Worm (Caenorhabditis elegans): Measurements from ENCODE around the gene C29A12.1.

Gene C29A12.1

DNA sequence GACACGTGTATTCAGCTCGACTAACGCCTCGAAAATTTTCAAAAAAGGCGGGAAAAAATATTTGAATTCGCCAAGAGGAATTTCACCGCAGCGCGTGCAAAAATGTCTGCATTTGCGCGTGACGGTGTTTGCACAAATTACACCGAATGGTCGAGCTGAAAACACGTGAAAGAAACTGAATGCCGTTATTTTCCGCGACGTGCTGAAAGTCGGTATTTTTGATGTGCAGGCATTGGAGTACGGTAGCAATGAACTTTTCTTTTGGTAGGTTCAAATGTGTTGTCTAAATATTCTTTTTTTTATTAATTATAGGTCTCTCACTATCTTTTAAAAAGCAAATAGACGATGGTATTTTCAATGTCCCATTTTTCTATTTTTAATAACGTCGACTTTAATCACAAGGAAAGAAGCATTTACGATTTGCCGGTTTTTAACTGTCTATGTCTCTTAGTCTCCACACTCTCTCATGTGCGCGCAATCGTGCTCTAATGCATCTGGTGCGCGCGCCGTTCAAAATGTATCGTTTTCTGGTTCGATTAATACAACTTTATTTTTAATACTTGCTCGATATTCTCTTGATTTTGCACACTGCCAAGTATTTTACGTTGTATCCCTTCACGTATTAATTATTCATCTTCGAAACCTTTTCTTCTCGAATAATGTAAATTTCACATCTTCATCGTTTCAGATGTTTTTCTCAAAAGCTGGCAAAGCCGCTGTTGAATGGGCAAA is at the start of gene C29A12.1, which contains the start of gene lig-1:
Gene C29A12.1, minus strand, starts transcription at position 63 of the 732 bp plus-strand sequence.
Gene lig-1, plus strand, starts transcription at position 682 of the 732 bp plus-strand sequence.
- TF ChIP-seq zag-1 (tag; optimal IDR thresholded peaks at IDR 0.05) (no peak), sma-9 (GFP tag; optimal IDR thresholded peaks at IDR 0.05) (no peak), sma-9 (tag; optimal IDR thresholded peaks at IDR 0.05) (no peak), mbf-1 (tag; optimal IDR thresholded peaks at IDR 0.05) (no peak), egl-27 (tag; optimal IDR thresholded peaks at IDR 0.05) (no peak), nhr-12 (tag; optimal IDR thresholded peaks at IDR 0.05) (no peak), fos-1 (tag; optimal IDR thresholded peaks at IDR 0.05) (no peak), nhr-10 (tag; optimal IDR thresholded peaks at IDR 0.05) (no peak), ZK546.5 (tag; optimal IDR thresholded peaks at IDR 0.05) (no peak), snpc-4 (tag; optimal IDR thresholded peaks at IDR 0.05) (no peak), lin-39 (tag; optimal IDR thresholded peaks at IDR 0.05) (no peak), nhr-25 (tag; optimal IDR thresholded peaks at IDR 0.05) (no peak), C34F6.9 (tag; optimal IDR thresholded peaks at IDR 0.05) (peak; percentile 22), unc-55 (GFP tag; optimal IDR thresholded peaks at IDR 0.05) (peak; percentile 45), nhr-77 (tag; optimal IDR thresholded peaks at IDR 0.05) (no peak), alr-1 (tag; optimal IDR thresholded peaks at IDR 0.05) (no peak), nhr-129 (tag; optimal IDR thresholded peaks at IDR 0.05) (peak; percentile 39), nhr-6 (tag; optimal IDR thresholded peaks at IDR 0.05) (no peak), ztf-11 (tag; optimal IDR thresholded peaks at IDR 0.05) (no peak), ztf-1 (GFP tag; conservative IDR thresholded peaks at IDR 0.05) (no peak), crh-2 (tag; optimal IDR thresholded peaks at IDR 0.05) (no peak), lin-11 (tag; optimal IDR thresholded peaks at IDR 0.05) (no peak), dmd-4 (tag; optimal IDR thresholded peaks at IDR 0.05) (no peak), ceh-82 (tag; optimal IDR thresholded peaks at IDR 0.05) (no peak), Y55F3AM.14 (GFP tag; optimal IDR thresholded peaks at IDR 0.05) (no peak), nhr-21 (tag; optimal IDR thresholded peaks at IDR 0.05) (no peak), sma-3 (GFP tag; optimal IDR thresholded peaks at IDR 0.05) (no peak), nhr-11 (tag; optimal IDR thresholded peaks at IDR 0.05) (no peak), ama-1 (optimal IDR thresholded peaks at IDR 0.05) (no peak), mdl-1 (tag; optimal IDR thresholded peaks at IDR 0.05) (no peak), F13H6.1 (tag; optimal IDR thresholded peaks at IDR 0.05) (no peak), elt-1 (tag; optimal IDR thresholded peaks at IDR 0.05) (no peak), R02D3.7 (tag; optimal IDR thresholded peaks at IDR 0.05) (no peak), mab-5 (tag; optimal IDR thresholded peaks at IDR 0.05) (no peak), unc-62 (GFP tag; optimal IDR thresholded peaks at IDR 0.05) (no peak), nhr-23 (tag; optimal IDR thresholded peaks at IDR 0.05) (no peak), gmeb-1 (tag; optimal IDR thresholded peaks at IDR 0.05) (peak; percentile 41), ceh-16 (tag; optimal IDR thresholded peaks at IDR 0.05) (no peak), lsy-2 (tag; optimal IDR thresholded peaks at IDR 0.05) (peak in 1 of 2 experiments; percentile 36)

DNA sequence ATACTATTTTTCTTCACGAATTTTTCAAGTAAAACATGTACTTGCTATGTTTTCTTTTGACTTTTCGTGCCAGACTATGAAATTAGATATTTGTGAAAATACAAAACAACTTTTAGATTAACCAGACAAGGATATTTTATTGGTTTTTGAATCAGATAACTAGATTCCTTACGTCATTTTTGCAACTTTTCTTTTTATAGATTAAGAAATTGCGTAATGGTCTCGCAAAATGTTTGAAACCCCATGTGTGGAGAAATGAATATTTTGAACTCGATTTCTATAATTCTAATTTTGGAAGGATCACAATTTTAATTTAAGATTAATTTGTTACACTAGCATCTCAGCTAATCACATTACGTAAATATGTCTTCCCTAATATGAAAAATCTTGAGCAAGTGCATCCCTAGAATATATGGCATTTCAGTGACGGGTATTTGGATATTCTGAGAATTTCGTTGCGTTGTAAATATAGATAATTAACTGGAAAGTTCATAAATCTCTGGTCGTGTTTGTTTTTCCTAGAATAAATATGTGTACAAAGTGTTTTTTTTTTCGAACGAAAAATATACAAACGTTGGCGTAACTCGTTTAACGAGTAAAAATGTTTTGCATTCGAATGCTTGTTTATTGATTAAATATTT is 49.3 kb upstream of the C29A12.1 start:
- no peak for TF ChIP-seq mab-5 (tag; optimal IDR thresholded peaks at IDR 0.05)
- no peak for TF ChIP-seq mdl-1 (tag; optimal IDR thresholded peaks at IDR 0.05)
- peak; percentile 44 for TF ChIP-seq sma-9 (GFP tag; optimal IDR thresholded peaks at IDR 0.05)
- no peak for TF ChIP-seq sma-9 (tag; optimal IDR thresholded peaks at IDR 0.05)
- TF ChIP-seq nhr-21 (tag; optimal IDR thresholded peaks at IDR 0.05) = peak; percentile 8
- TF ChIP-seq unc-62 (GFP tag; optimal IDR thresholded peaks at IDR 0.05) = no peak
- TF ChIP-seq nhr-129 (tag; optimal IDR thresholded peaks at IDR 0.05) = no peak

DNA sequence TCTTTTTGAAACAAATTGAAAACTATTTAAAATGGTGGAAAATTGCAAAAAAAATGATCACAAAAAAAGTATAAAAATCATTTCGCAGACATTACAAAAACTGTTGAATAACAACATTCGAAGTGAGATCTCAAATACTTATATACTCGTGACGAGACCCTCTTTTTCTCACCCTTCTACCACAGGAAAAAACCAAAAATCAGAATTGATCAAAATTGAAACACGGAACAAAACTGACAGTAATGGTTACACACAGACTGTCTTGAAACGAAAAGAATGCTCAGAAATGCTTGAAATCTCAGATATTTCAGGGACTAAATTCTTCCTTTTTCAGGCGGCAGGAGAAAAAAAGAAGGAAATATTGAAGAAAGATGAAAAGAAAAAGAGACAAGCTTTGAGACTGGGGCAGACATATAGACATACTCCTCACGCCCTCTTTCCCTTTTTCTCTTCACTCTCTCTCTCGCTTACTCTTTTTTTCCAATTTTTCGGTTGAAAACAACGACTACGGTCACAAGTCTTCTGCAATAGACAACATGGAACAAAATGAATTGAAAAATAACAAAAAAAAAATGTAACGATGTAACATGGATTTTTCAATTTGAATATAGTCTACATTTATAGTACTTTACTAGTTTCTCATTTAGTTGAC is 48.5 kb upstream of the C29A12.1 start:
- TF ChIP-seq ztf-4 (tag; optimal IDR thresholded peaks at IDR 0.05) (peak; percentile 38), Y55F3AM.14 (GFP tag; optimal IDR thresholded peaks at IDR 0.05) (peak; percentile 54), lsy-2 (tag; optimal IDR thresholded peaks at IDR 0.05) (peak in 1 of 2 experiments; percentile 36), unc-55 (GFP tag; optimal IDR thresholded peaks at IDR 0.05) (peak; percentile 41), unc-62 (GFP tag; optimal IDR thresholded peaks at IDR 0.05) (no peak), gmeb-1 (tag; optimal IDR thresholded peaks at IDR 0.05) (no peak), sma-9 (GFP tag; optimal IDR thresholded peaks at IDR 0.05) (peak; percentile 37), sma-9 (tag; optimal IDR thresholded peaks at IDR 0.05) (no peak), nhr-129 (tag; optimal IDR thresholded peaks at IDR 0.05) (peak; percentile 74), F13H6.1 (tag; optimal IDR thresholded peaks at IDR 0.05) (peak; percentile 7), C34F6.9 (tag; optimal IDR thresholded peaks at IDR 0.05) (peak; percentile 71), nhr-21 (tag; optimal IDR thresholded peaks at IDR 0.05) (no peak)
